Fruit fly (Drosophila melanogaster): ENCODE measurements around the gene Sos.
A peak's percentile ranks its signal among the peaks of the same experiment; 100 is the strongest.

Gene Sos

dm6 chr2L:13835002-13835910, 21.6 kb downstream of the Sos start, which contains the start of the genes mRpS23 and CenG1A (continued):
- TF ChIP-seq run (tag; optimal IDR thresholded peaks at IDR 0.05), result peak; percentile 100
- TF ChIP-seq CG14667 (GFP tag; IDR thresholded peaks at IDR 0.05), result peak; percentile 100
- peak; percentile 100 for TF ChIP-seq gsb (GFP tag; IDR thresholded peaks at IDR 0.05)
- TF ChIP-seq HLHmδ (GFP tag; optimal IDR thresholded peaks at IDR 0.05), result peak; percentile 86
- peak; percentile 92 for TF ChIP-seq CG10321 (GFP tag; IDR thresholded peaks at IDR 0.05)
- TF ChIP-seq CG17912 (GFP tag; optimal IDR thresholded peaks at IDR 0.05), result peak; percentile 99
- TF ChIP-seq CG10147 (GFP tag; optimal IDR thresholded peaks at IDR 0.05), result peak; percentile 99
- peak; percentile 100 for TF ChIP-seq peb (GFP tag; IDR thresholded peaks at IDR 0.05)
- TF ChIP-seq CG8089 (GFP tag; optimal IDR thresholded peaks at IDR 0.05), result peak; percentile 100
- TF ChIP-seq CG6689 (GFP tag; IDR thresholded peaks at IDR 0.05), result peak; percentile 100
- peak; percentile 99 for TF ChIP-seq CG4328 (GFP tag; optimal IDR thresholded peaks at IDR 0.05)
- TF ChIP-seq CG4282 (GFP tag; optimal IDR thresholded peaks at IDR 0.05), result peak; percentile 99
- TF ChIP-seq CG32532 (GFP tag; IDR thresholded peaks at IDR 0.05), result peak; percentile 100
- TF ChIP-seq lab (GFP tag; optimal IDR thresholded peaks at IDR 0.05), result peak; percentile 100
- peak; percentile 100 for TF ChIP-seq CG13624 (GFP tag; optimal IDR thresholded peaks at IDR 0.05)
- TF ChIP-seq Xrp1 (GFP tag; IDR thresholded peaks at IDR 0.05), result peak; percentile 100
- peak; percentile 100 for TF ChIP-seq CG3281 (GFP tag; optimal IDR thresholded peaks at IDR 0.05)
- peak; percentile 99 for TF ChIP-seq CG18476 (GFP tag; optimal IDR thresholded peaks at IDR 0.05)
- TF ChIP-seq CG12071 (GFP tag; optimal IDR thresholded peaks at IDR 0.05), result peak; percentile 100
- peak; percentile 95 for TF ChIP-seq CG2116 (GFP tag; optimal IDR thresholded peaks at IDR 0.05)
- TF ChIP-seq jing (GFP tag; optimal IDR thresholded peaks at IDR 0.05), result peak; percentile 100
- peak; percentile 100 for TF ChIP-seq CG17829 (tag; optimal IDR thresholded peaks at IDR 0.05)
- peak; percentile 96 for TF ChIP-seq psq (GFP tag; optimal IDR thresholded peaks at IDR 0.05)
- TF ChIP-seq NC2α (GFP tag; optimal IDR thresholded peaks at IDR 0.05), result peak; percentile 99
- TF ChIP-seq CG1832 (GFP tag; optimal IDR thresholded peaks at IDR 0.05), result no peak
- TF ChIP-seq CG18262 (tag; optimal IDR thresholded peaks at IDR 0.05), result peak; percentile 100
- peak; percentile 100 for TF ChIP-seq CG6175 (GFP tag; IDR thresholded peaks at IDR 0.05)
- peak; percentile 100 for TF ChIP-seq Nf-YA (GFP tag; IDR thresholded peaks at IDR 0.05)
- TF ChIP-seq CG12942 (GFP tag; optimal IDR thresholded peaks at IDR 0.05), result peak; percentile 100
- peak; percentile 100 for TF ChIP-seq so (GFP tag; IDR thresholded peaks at IDR 0.05)
- TF ChIP-seq CG16815 (GFP tag; optimal IDR thresholded peaks at IDR 0.05), result peak; percentile 100
- peak; percentile 100 for TF ChIP-seq CrebB (tag; optimal IDR thresholded peaks at IDR 0.05)
- TF ChIP-seq Ets65A (GFP tag), result peak; percentile 100
- no peak for TF ChIP-seq Lpt (GFP tag; optimal IDR thresholded peaks at IDR 0.05)
- peak; percentile 99 for TF ChIP-seq CG1024 (GFP tag; IDR thresholded peaks at IDR 0.05)
- peak; percentile 99 for TF ChIP-seq Fer2 (tag; optimal IDR thresholded peaks at IDR 0.05)
- TF ChIP-seq Taf1 (GFP tag; IDR thresholded peaks at IDR 0.05), result peak; percentile 100
- TF ChIP-seq oc (tag; optimal IDR thresholded peaks at IDR 0.05), result peak; percentile 100
- peak; percentile 100 for TF ChIP-seq Atf6 (GFP tag; IDR thresholded peaks at IDR 0.05)
- TF ChIP-seq CG7928 (GFP tag; optimal IDR thresholded peaks at IDR 0.05), result peak; percentile 88
- peak; percentile 100 for TF ChIP-seq CG13296 (GFP tag; optimal IDR thresholded peaks at IDR 0.05)
- peak; percentile 99 for TF ChIP-seq CG10267 (tag; optimal IDR thresholded peaks at IDR 0.05)
- TF ChIP-seq Ada2b (GFP tag; IDR thresholded peaks at IDR 0.05), result peak; percentile 100
- no peak for TF ChIP-seq fru (optimal IDR thresholded peaks at IDR 0.05)
- TF ChIP-seq Atf3 (GFP tag; optimal IDR thresholded peaks at IDR 0.05), result peak; percentile 100
- TF ChIP-seq ase (GFP tag; IDR thresholded peaks at IDR 0.05), result peak; percentile 100
- TF ChIP-seq h (optimal IDR thresholded peaks at IDR 0.05), result no peak
- peak; percentile 79 for TF ChIP-seq CG16813 (GFP tag; IDR thresholded peaks at IDR 0.05; ENCODE audit: partially characterized antibody)
- peak; percentile 100 for TF ChIP-seq schlank (tag; optimal IDR thresholded peaks at IDR 0.05)
- peak; percentile 74; the same call in 2 of the 3 replicates for TF ChIP-seq CG7963 (GFP tag; IDR thresholded peaks at IDR 0.05; ENCODE audit: partially characterized antibody)
